Worm (Caenorhabditis elegans): ENCODE data around the gene npr-9.

The npr-9 gene

DNA sequence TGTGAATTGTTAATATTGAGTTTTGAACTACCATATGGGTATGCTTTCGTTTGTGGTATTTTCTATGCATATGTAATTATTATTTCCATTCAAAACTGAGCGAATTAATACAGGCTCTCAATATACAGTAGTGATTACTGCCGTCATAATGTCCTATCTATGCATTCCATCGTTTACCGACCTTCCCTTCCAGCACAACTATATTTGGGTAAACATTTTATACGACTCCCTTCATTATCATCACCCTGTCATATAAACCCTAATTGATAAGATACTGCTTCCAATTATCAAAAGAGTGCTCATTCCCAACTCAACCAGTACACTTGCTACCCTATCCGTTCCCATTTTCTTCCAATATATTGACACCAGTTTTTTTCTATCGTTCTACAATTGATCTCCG lies 39.6 kb upstream of the npr-9 start:
- TF ChIP-seq hlh-13 (GFP tag; optimal IDR thresholded peaks at IDR 0.05), result no peak
- TF ChIP-seq elt-2 (tag; optimal IDR thresholded peaks at IDR 0.05), result peak; percentile 77

DNA sequence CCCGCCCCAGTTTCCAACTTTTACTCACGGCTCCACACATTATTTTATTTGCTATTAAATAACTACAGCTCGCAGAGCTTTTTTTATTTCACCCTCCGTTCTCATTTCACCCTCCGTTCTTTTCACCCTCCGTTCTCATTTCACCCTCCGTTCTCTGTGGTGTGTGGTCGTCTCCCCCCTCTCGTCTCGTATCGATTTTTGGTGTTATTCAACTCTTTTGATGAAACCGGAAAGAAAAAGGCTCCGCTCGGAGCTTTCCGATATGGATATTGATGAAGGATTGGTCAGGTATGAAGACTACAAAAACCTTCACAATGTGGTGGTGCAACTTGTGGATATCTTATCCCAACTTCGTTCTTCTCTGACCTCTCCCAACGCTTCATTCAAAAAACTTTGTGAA lies 39.0 kb upstream of the npr-9 start:
- peak; percentile 72 for TF ChIP-seq ceh-48 (tag; optimal IDR thresholded peaks at IDR 0.05)
- TF ChIP-seq ceh-24 (tag; optimal IDR thresholded peaks at IDR 0.05), result no peak

DNA sequence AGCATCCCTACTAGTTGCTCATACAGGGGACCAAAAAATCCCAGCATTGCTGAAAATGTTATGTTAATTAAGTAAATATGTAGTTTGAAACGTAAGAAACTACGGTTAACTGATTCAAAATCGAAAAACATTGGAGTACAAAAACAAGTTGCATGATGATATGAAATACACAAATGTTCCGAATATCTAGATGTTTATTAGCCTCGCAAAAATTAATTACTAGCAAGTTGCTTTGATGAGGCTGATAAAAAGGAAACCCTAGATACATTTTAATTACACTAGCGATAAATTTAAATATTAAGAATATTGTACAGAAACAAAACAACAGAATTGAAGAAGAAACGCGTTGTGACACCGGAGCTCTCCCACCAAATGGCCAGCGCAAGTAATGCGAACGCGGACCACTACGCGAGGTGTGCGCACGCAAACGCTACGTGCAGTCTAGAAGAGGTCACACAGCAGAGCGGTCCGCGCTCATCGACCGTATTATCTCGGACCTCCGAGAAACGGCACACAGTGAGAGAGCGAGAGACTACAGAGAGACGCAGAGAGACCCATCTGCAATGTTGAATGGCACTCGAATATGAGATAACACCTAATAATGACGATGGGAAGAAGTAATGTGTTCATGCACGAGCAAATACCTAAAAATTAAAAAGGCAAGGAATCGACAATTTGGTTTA lies 32.7 kb upstream of the npr-9 start, which contains the start of gene inx-2:
inx-2 (minus strand) TSS at position 51 of the 683 bp plus-strand sequence.
- no peak for TF ChIP-seq pha-4 (tag; optimal IDR thresholded peaks at IDR 0.05)
- peak; percentile 48 for TF ChIP-seq pax-1 (tag; optimal IDR thresholded peaks at IDR 0.05)
- no peak for TF ChIP-seq che-1 (tag; optimal IDR thresholded peaks at IDR 0.05)
- no peak for TF ChIP-seq pag-3 (tag; optimal IDR thresholded peaks at IDR 0.05; ENCODE audit: borderline replicate concordance)
- TF ChIP-seq tbx-2 (tag; optimal IDR thresholded peaks at IDR 0.05), result peak; percentile 63
- TF ChIP-seq K09A11.1 (tag; optimal IDR thresholded peaks at IDR 0.05; ENCODE audit: insufficient read depth), result no peak
- TF ChIP-seq hlh-30 (tag; optimal IDR thresholded peaks at IDR 0.05; ENCODE audit: insufficient read depth), result peak; percentile 36
- no peak for TF ChIP-seq gmeb-2 (tag; optimal IDR thresholded peaks at IDR 0.05)
- TF ChIP-seq rnt-1 (tag; optimal IDR thresholded peaks at IDR 0.05), result no peak
- peak; percentile 19 for TF ChIP-seq ceh-34 (tag; optimal IDR thresholded peaks at IDR 0.05)
- TF ChIP-seq elt-2 (tag; optimal IDR thresholded peaks at IDR 0.05), result peak; percentile 44
- no peak for TF ChIP-seq hlh-13 (GFP tag; optimal IDR thresholded peaks at IDR 0.05)
- TF ChIP-seq Y22D7AL.16 (tag; optimal IDR thresholded peaks at IDR 0.05), result no peak
- TF ChIP-seq ceh-31 (tag; optimal IDR thresholded peaks at IDR 0.05), result peak; percentile 36
- no peak for TF ChIP-seq mec-3 (tag; optimal IDR thresholded peaks at IDR 0.05; ENCODE audit: borderline replicate concordance)
- TF ChIP-seq fkh-6 (tag; optimal IDR thresholded peaks at IDR 0.05), result no peak
- TF ChIP-seq sdc-2 (tag; optimal IDR thresholded peaks at IDR 0.05), result peak; percentile 50
- no peak for TF ChIP-seq K02D7.2 (tag; optimal IDR thresholded peaks at IDR 0.05)
- TF ChIP-seq sox-4 (tag; optimal IDR thresholded peaks at IDR 0.05), result no peak
- TF ChIP-seq pqm-1 (tag; optimal IDR thresholded peaks at IDR 0.05), result no peak
- TF ChIP-seq zip-5 (tag; optimal IDR thresholded peaks at IDR 0.05), result no peak

DNA sequence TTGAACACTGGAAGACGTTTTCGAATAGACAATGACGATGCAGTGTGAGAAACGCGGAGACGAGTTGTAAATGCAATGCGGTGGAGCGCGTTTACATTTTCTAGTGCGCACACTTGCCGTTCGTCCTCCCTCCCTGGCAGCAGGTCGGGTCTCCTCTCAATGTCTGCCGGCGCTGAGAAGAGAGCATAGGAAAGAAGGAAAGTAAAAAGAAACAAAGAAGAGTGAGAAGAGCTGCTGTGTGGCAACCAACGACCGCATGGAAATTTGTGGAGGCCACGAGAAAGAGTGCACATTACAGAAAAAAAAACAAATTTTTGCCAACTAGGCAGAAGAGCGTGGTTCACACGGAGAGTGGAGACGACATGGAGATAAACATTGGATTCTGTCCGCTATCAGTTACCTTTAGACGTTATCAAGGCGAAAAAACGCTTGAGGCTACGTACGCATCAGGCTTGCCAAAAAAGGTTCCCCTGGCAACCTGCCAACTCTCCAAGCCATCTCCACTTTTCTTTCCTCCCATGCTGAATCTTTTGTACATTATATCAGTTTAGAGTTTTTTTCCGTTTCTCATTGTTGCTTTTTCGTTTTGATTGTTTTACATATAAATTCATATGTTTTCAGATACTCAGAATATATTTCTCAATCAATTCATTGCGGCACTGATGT lies 29.7 kb upstream of the npr-9 start, which contains the start of the genes snrp-40.1 and F08G12.3:
snrp-40.1 (minus strand) TSS at position 143 of the 666 bp plus-strand sequence.
F08G12.3 (plus strand) TSS at position 616 of the 666 bp plus-strand sequence.
- TF ChIP-seq pax-1 (tag; optimal IDR thresholded peaks at IDR 0.05) (no peak), unc-42 (tag; optimal IDR thresholded peaks at IDR 0.05) (peak; percentile 41), elt-2 (tag; optimal IDR thresholded peaks at IDR 0.05) (peak; percentile 62), ceh-31 (tag; optimal IDR thresholded peaks at IDR 0.05) (peak; percentile 82), dve-1 (tag; optimal IDR thresholded peaks at IDR 0.05) (no peak), tbx-7 (tag; optimal IDR thresholded peaks at IDR 0.05) (no peak), ceh-19 (GFP tag; optimal IDR thresholded peaks at IDR 0.05) (peak; percentile 41), hlh-15 (tag; optimal IDR thresholded peaks at IDR 0.05) (no peak), sdc-2 (tag; optimal IDR thresholded peaks at IDR 0.05) (peak; percentile 49), rnt-1 (tag; optimal IDR thresholded peaks at IDR 0.05) (peak; percentile 51), hlh-6 (tag; optimal IDR thresholded peaks at IDR 0.05) (peak; percentile 61), ztf-16 (tag; optimal IDR thresholded peaks at IDR 0.05) (no peak), C08G9.2 (tag; optimal IDR thresholded peaks at IDR 0.05) (peak; percentile 33), ref-2 (tag; optimal IDR thresholded peaks at IDR 0.05) (peak; percentile 68), F13H6.1 (tag; optimal IDR thresholded peaks at IDR 0.05) (no peak), tbx-2 (tag; optimal IDR thresholded peaks at IDR 0.05) (peak; percentile 86), hlh-30 (tag; optimal IDR thresholded peaks at IDR 0.05; ENCODE audit: insufficient read depth) (peak; percentile 65), ceh-14 (tag; optimal IDR thresholded peaks at IDR 0.05) (peak; percentile 63), fkh-6 (tag; optimal IDR thresholded peaks at IDR 0.05) (no peak), ceh-9 (tag; optimal IDR thresholded peaks at IDR 0.05) (no peak), nfya-1 (tag; optimal IDR thresholded peaks at IDR 0.05) (peak; percentile 83), ets-4 (tag; optimal IDR thresholded peaks at IDR 0.05) (peak; percentile 55), pag-3 (tag; optimal IDR thresholded peaks at IDR 0.05; ENCODE audit: borderline replicate concordance) (no peak), ceh-6 (GFP tag; optimal IDR thresholded peaks at IDR 0.05) (no peak), T23F11.4 (GFP tag; optimal IDR thresholded peaks at IDR 0.05) (no peak), ceh-22 (tag; optimal IDR thresholded peaks at IDR 0.05) (no peak), madf-2 (tag; optimal IDR thresholded peaks at IDR 0.05) (peak; percentile 22), syd-9 (tag; optimal IDR thresholded peaks at IDR 0.05) (peak; percentile 10), dmd-4 (tag; optimal IDR thresholded peaks at IDR 0.05; ENCODE audit: borderline replicate concordance) (peak; percentile 3), ceh-24 (tag; optimal IDR thresholded peaks at IDR 0.05) (no peak)

All from whole organism, late embryonic.